Worm (Caenorhabditis elegans) whole organism, L4/young adult: ENCODE data around the gene W04E12.9.

Experiments used
- W03F9.2 ChIP-seq: fragments of 150-350 bp; optimal IDR thresholded peaks from 2 replicates; lab custom pipeline; 2014; ENCODE audit warnings: missing biosample characterization, missing genetic modification characterization
- dao-5 ChIP-seq: sonication (generic microtip); optimal IDR thresholded peaks from 2 replicates; lab custom pipeline; 2016; ENCODE audit warnings: missing genotype, missing genetic modification characterization, moderate library complexity, missing compliant biosample characterization
- him-1 ChIP-seq: sonication (generic microtip); optimal IDR thresholded peaks from 2 replicates; lab custom pipeline; 2016; ENCODE audit warnings: missing genotype, missing genetic modification reagents, missing genetic modification characterization, missing compliant biosample characterization

DNA sequence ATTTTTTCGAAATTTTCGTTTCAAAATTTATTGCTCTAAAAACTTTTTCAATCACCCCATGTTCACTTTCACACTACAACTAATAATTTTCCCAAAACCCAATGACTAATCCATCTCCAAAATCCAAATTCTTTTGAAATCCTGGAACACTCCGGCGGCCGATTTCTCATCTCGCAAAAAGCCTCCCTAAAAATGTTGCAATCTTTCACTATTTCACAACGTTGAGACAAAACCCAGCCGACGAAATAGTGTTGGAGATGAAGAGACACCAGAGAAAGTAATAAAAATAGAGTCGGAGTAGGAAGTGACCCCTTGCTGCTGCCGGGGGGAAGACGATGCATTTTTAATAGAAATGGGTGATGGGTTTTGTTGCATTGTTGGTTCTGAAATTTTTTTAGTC is 31.8 kb upstream of the W04E12.9 start:
- TF ChIP-seq W03F9.2 = no peak
- no peak for TF ChIP-seq him-1 (tag; lab: Kevin White, UChicago)
- TF ChIP-seq dao-5 (tag; lab: Kevin White, UChicago) = no peak
